Fruit fly (Drosophila melanogaster) whole organism, adult: Measurements from ENCODE around the gene WRNexo.

Experiments
- CG11617 ChIP-seq: fragments of 200-800 bp; sonication (Bioruptor generic); optimal IDR thresholded peaks from 2 replicates; lab custom pipeline; 2017; ENCODE audit warnings: mild to moderate bottlenecking, missing biosample characterization, missing genetic modification reagents, missing genetic modification characterization
- CG12768 ChIP-seq: fragments of 200-800 bp; sonication (Bioruptor generic); optimal IDR thresholded peaks from 2 replicates; lab custom pipeline; 2017; ENCODE audit warnings: missing biosample characterization, missing genetic modification characterization, mild to moderate bottlenecking, moderate library complexity, missing genetic modification reagents
- CG14711 ChIP-seq: fragments of 200-800 bp; sonication (Bioruptor generic); optimal IDR thresholded peaks from 2 replicates; lab custom pipeline; 2018; ENCODE audit warnings: missing biosample characterization, mild to moderate bottlenecking, missing genetic modification characterization, moderate library complexity
- CG1620 ChIP-seq: fragments of 200-800 bp; sonication (Bioruptor generic); optimal IDR thresholded peaks from 2 replicates; lab custom pipeline; 2016; ENCODE audit warnings: missing biosample characterization, missing genetic modification characterization
- CG33017 ChIP-seq: fragments of 200-800 bp; sonication (Bioruptor generic); optimal IDR thresholded peaks from 2 replicates; lab custom pipeline; 2018; ENCODE audit warnings: missing biosample characterization, mild to moderate bottlenecking, missing genetic modification characterization, moderate library complexity
- CG7101 ChIP-seq: fragments of 200-800 bp; sonication (Bioruptor generic); optimal IDR thresholded peaks from 2 replicates; lab custom pipeline; 2018; ENCODE audit warnings: missing biosample characterization, mild to moderate bottlenecking, missing genetic modification characterization, moderate library complexity
- Mnt ChIP-seq: fragments of 200-800 bp; sonication (Bioruptor generic); optimal IDR thresholded peaks from 2 replicates; lab custom pipeline; 2016; ENCODE audit warnings: missing biosample characterization, mild to moderate bottlenecking, missing genetic modification characterization
- cnc ChIP-seq, 2 experiments: fragments of >200 bp; optimal IDR thresholded peaks; 2 replicates each; lab custom pipeline; 2017
- kay ChIP-seq: fragments of 200-800 bp; sonication (Bioruptor generic); peaks from one replicate; lab custom pipeline; 2016; ENCODE audit warnings: missing biosample characterization, missing genetic modification characterization, borderline replicate concordance
- tj ChIP-seq: fragments of 200-800 bp; sonication (Bioruptor generic); optimal IDR thresholded peaks from 3 replicates; lab custom pipeline; 2017; ENCODE audit warnings: missing biosample characterization, mild to moderate bottlenecking, missing genetic modification characterization, moderate library complexity
- toe ChIP-seq: fragments of 200-800 bp; sonication (Bioruptor generic); optimal IDR thresholded peaks from 2 replicates; lab custom pipeline; 2016; ENCODE audit warnings: missing biosample characterization, missing genetic modification characterization

dm6 chr3R:18396801-18397604 lies 31.0 kb upstream of the WRNexo start, which contains the start of gene Vti1b:
- TF ChIP-seq toe (peak; percentile 89), CG1620 (GFP tag; lab: Kevin White, UChicago) (peak; percentile 86), kay (GFP tag; lab: Kevin White, UChicago) (peak; percentile 83), CG11617 (GFP tag; lab: Kevin White, UChicago) (peak; percentile 93), cnc (optimal IDR thresholded peaks at IDR 0.05; lab: Kevin White, UChicago) (no peak), CG14711 (peak; percentile 90), CG33017 (tag; lab: Kevin White, UChicago) (peak; percentile 90), tj (GFP tag; lab: Kevin White, UChicago) (peak; percentile 74), Mnt (peak; percentile 82), CG7101 (tag; lab: Kevin White, UChicago) (peak; percentile 94), CG12768 (peak; percentile 95)
